Worm (Caenorhabditis elegans) whole organism, L4/young adult: Measurements from ENCODE around the gene F13D11.3.

Source experiments
- W03F9.2 ChIP-seq: fragments of 150-350 bp; optimal IDR thresholded peaks from 2 replicates; lab custom pipeline; 2014; ENCODE audit warnings: missing biosample characterization, missing genetic modification characterization
- dao-5 ChIP-seq: sonication (generic microtip); optimal IDR thresholded peaks from 2 replicates; lab custom pipeline; 2016; ENCODE audit warnings: missing genotype, missing genetic modification characterization, moderate library complexity, missing compliant biosample characterization
- him-1 ChIP-seq: sonication (generic microtip); optimal IDR thresholded peaks from 2 replicates; lab custom pipeline; 2016; ENCODE audit warnings: missing genotype, missing genetic modification reagents, missing genetic modification characterization, missing compliant biosample characterization

DNA sequence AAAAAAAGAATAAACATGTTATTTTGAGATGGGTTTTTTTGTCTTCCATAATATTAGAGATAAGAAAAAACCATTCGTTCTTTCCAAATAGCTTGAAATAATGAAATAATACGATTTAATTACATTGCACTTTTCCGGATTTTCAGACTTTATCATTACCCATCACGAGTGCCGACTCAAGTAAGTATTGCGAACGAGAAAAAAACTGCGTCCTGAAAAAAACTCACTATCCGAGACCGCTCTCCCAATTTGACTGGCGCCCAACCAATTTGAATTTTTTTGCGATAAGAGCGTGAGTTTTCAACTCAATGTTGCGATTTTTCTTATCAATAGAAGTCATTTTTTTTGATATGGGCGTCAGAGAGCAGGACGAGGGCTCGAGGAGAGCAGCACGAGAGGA, 7.3 kb upstream of the F13D11.3 start:
- TF ChIP-seq W03F9.2 (tag; lab: Kevin White, UChicago) (no peak), him-1 (tag; lab: Kevin White, UChicago) (no peak), dao-5 (tag; lab: Kevin White, UChicago) (no peak)
